Worm (Caenorhabditis elegans) whole organism, L3 larva: ENCODE results near the gene Y75B12B.10.
A peak's percentile ranks its signal among the peaks of the same experiment; 100 is the strongest.

ENCODE experiments used
- aly-2 ChIP-seq: fragments of 150-350 bp; optimal IDR thresholded peaks from 2 replicates; lab custom pipeline; 2014; ENCODE audit warnings: missing biosample characterization, missing genetic modification characterization
- ama-1 ChIP-seq: fragments of 150-350 bp; optimal IDR thresholded peaks from 2 replicates; lab custom pipeline; 2018
- ceh-16 ChIP-seq: sonication (generic microtip); optimal IDR thresholded peaks from 2 replicates; lab custom pipeline; 2017; ENCODE audit warnings: missing biosample characterization, missing genetic modification characterization
- ceh-28 ChIP-seq: fragments of 150-350 bp; optimal IDR thresholded peaks from 2 replicates; lab custom pipeline; 2014; ENCODE audit warnings: missing biosample characterization, missing genetic modification reagents, missing genetic modification characterization
- ceh-9 ChIP-seq: sonication (generic microtip); optimal IDR thresholded peaks from 2 replicates; lab custom pipeline; 2018; ENCODE audit warnings: missing biosample characterization, missing genetic modification characterization
- daf-12 ChIP-seq: fragments of 150-350 bp; optimal IDR thresholded peaks from 2 replicates; lab custom pipeline; 2014; ENCODE audit warnings: missing biosample characterization, missing genetic modification reagents, missing genetic modification characterization
- egl-27 ChIP-seq: sonication (generic microtip); optimal IDR thresholded peaks from 4 replicates; lab custom pipeline; 2017; ENCODE audit warnings: missing biosample characterization, missing genetic modification reagents, missing genetic modification characterization
- egl-5 ChIP-seq: fragments of 150-350 bp; optimal IDR thresholded peaks from 2 replicates; lab custom pipeline; 2017; ENCODE audit warnings: missing biosample characterization, missing genetic modification reagents, missing genetic modification characterization, inconsistent platforms
- elt-1 ChIP-seq: fragments of 150-350 bp; optimal IDR thresholded peaks from 2 replicates; lab custom pipeline; 2014; ENCODE audit warnings: missing biosample characterization, missing genetic modification characterization
- elt-2 ChIP-seq: sonication (generic microtip); optimal IDR thresholded peaks from 2 replicates; lab custom pipeline; 2016; ENCODE audit warnings: missing genetic modification reagents, mild to moderate bottlenecking, missing genetic modification characterization, missing compliant biosample characterization
- elt-3 ChIP-seq, 3 experiments: fragments of 150-350 bp in 1 of 3; sonication (generic microtip) in 2 of 3; optimal IDR thresholded peaks; 2 replicates in 2 of 3; 4 replicates in 1 of 3; lab custom pipeline; 2014 to 2017; ENCODE audit warnings: missing biosample characterization in 3 of 3, missing genetic modification characterization in 3 of 3
- eor-1 ChIP-seq, 2 experiments: fragments of 150-350 bp; optimal IDR thresholded peaks; 2 replicates each; lab custom pipeline; 2014 to 2018; ENCODE audit warnings: missing biosample characterization in 2 of 2, missing genetic modification characterization in 2 of 2
- fkh-2 ChIP-seq: fragments of 150-350 bp; optimal IDR thresholded peaks from 2 replicates; lab custom pipeline; 2014; ENCODE audit warnings: missing biosample characterization, missing genetic modification reagents, missing genetic modification characterization
- hmg-11 ChIP-seq: sonication (generic microtip); optimal IDR thresholded peaks from 2 replicates; lab custom pipeline; 2016; ENCODE audit warnings: missing genetic modification characterization, missing compliant biosample characterization
- jun-1 ChIP-seq: fragments of 150-350 bp; optimal IDR thresholded peaks from 2 replicates; lab custom pipeline; 2014; ENCODE audit warnings: missing biosample characterization, missing genetic modification reagents, missing genetic modification characterization
- lin-15B ChIP-seq: fragments of 150-350 bp; optimal IDR thresholded peaks from 2 replicates; lab custom pipeline; 2014; ENCODE audit warnings: missing biosample characterization, missing genetic modification characterization
- mdl-1 ChIP-seq: fragments of 150-350 bp; optimal IDR thresholded peaks from 2 replicates; lab custom pipeline; 2014; ENCODE audit warnings: missing biosample characterization, missing genetic modification characterization
- mml-1 ChIP-seq: fragments of 150-350 bp; sonication (generic microtip); optimal IDR thresholded peaks from 3 replicates; lab custom pipeline; 2014; ENCODE audit warnings: missing biosample characterization, missing genetic modification characterization
- nfya-1 ChIP-seq: sonication (generic microtip); optimal IDR thresholded peaks from 2 replicates; lab custom pipeline; 2017; ENCODE audit warnings: missing genetic modification characterization, mild to moderate bottlenecking, missing compliant biosample characterization, antibody characterized with exemption, moderate library complexity; ENCODE audit not compliant: insufficient read depth
- nhr-11 ChIP-seq: fragments of 150-350 bp; optimal IDR thresholded peaks from 2 replicates; lab custom pipeline; 2014; ENCODE audit warnings: missing biosample characterization, missing genetic modification characterization
- nhr-12 ChIP-seq: fragments of 150-350 bp; optimal IDR thresholded peaks from 2 replicates; lab custom pipeline; 2014; ENCODE audit warnings: missing biosample characterization, missing genetic modification characterization
- nhr-23 ChIP-seq: fragments of 150-350 bp; optimal IDR thresholded peaks from 2 replicates; lab custom pipeline; 2014; ENCODE audit warnings: missing biosample characterization, missing genetic modification reagents, missing genetic modification characterization
- nhr-237 ChIP-seq: fragments of 150-350 bp; optimal IDR thresholded peaks from 2 replicates; lab custom pipeline; 2014; ENCODE audit warnings: missing biosample characterization, missing genetic modification characterization
- nhr-25 ChIP-seq: sonication (generic microtip); optimal IDR thresholded peaks from 2 replicates; lab custom pipeline; 2017; ENCODE audit warnings: missing biosample characterization, missing genetic modification characterization
- nhr-28 ChIP-seq: fragments of 150-350 bp; optimal IDR thresholded peaks from 2 replicates; lab custom pipeline; 2014; ENCODE audit warnings: missing biosample characterization, missing genetic modification characterization
- nhr-67 ChIP-seq: fragments of 150-350 bp; optimal IDR thresholded peaks from 2 replicates; lab custom pipeline; 2014; ENCODE audit warnings: missing biosample characterization, missing genetic modification characterization
- nhr-76 ChIP-seq: fragments of 150-350 bp; sonication (generic microtip); optimal IDR thresholded peaks from 5 replicates; lab custom pipeline; 2014; ENCODE audit warnings: missing biosample characterization, missing genetic modification characterization
- pqm-1 ChIP-seq: fragments of 150-350 bp; optimal IDR thresholded peaks from 2 replicates; lab custom pipeline; 2017; ENCODE audit warnings: missing biosample characterization, missing genetic modification characterization, inconsistent platforms
- sea-2 ChIP-seq: fragments of 150-350 bp; sonication (generic microtip); optimal IDR thresholded peaks from 4 replicates; lab custom pipeline; 2014; ENCODE audit warnings: missing biosample characterization, missing genetic modification reagents, missing genetic modification characterization
- tbx-2 ChIP-seq: sonication (generic microtip); optimal IDR thresholded peaks from 2 replicates; lab custom pipeline; 2016; ENCODE audit warnings: mild to moderate bottlenecking, missing genetic modification characterization, missing compliant biosample characterization
- unc-39 ChIP-seq: sonication (generic microtip); optimal IDR thresholded peaks from 4 replicates; lab custom pipeline; 2017; ENCODE audit warnings: missing biosample characterization, missing genetic modification characterization
- zag-1 ChIP-seq: fragments of 150-350 bp; optimal IDR thresholded peaks from 2 replicates; lab custom pipeline; 2014; ENCODE audit warnings: missing biosample characterization, missing genetic modification characterization
- ztf-11 ChIP-seq: fragments of 150-350 bp; optimal IDR thresholded peaks from 2 replicates; lab custom pipeline; 2014; ENCODE audit warnings: missing biosample characterization, missing genetic modification characterization
- ztf-4 ChIP-seq: fragments of 150-350 bp; optimal IDR thresholded peaks from 2 replicates; lab custom pipeline; 2014; ENCODE audit warnings: missing biosample characterization, missing genetic modification characterization

Y75B12B.10 gene

DNA sequence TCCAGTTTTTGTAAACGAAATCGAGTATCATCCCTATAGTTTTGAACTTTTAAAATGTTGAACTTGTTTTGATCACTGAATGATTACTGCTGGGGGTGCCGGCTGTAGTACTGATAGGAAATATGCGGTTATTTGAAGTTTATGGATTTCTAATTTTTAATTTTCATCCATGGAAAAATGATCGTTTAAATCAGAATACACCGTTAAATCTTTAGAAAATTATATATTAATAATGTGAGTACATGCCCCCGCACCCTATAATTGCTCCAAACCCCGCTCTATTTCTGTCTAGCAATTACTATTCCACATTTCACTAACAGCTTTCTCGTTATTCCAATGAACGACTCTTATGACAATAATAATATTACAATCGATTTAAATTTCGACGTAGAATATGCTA, at the start of gene Y75B12B.10:
Y75B12B.10 (plus strand) TSS at position 301 of the 400 bp plus-strand sequence.
- TF ChIP-seq unc-39 (tag; lab: Kevin White, UChicago) (no peak), jun-1 (tag; lab: Kevin White, UChicago) (no peak), nhr-12 (tag; lab: Kevin White, UChicago) (no peak), daf-12 (tag; lab: Kevin White, UChicago) (no peak), ama-1 (lab: Kevin White, UChicago) (no peak), ztf-4 (tag; lab: Kevin White, UChicago) (no peak), nhr-67 (tag; lab: Kevin White, UChicago) (no peak), ztf-11 (tag; lab: Kevin White, UChicago) (no peak), nhr-25 (tag; lab: Kevin White, UChicago) (no peak), hmg-11 (no peak), elt-2 (tag; lab: Kevin White, UChicago) (no peak), egl-27 (no peak), mdl-1 (tag; lab: Kevin White, UChicago) (no peak), fkh-2 (tag; lab: Kevin White, UChicago) (no peak), nhr-28 (no peak), ceh-28 (tag; lab: Kevin White, UChicago) (no peak)

DNA sequence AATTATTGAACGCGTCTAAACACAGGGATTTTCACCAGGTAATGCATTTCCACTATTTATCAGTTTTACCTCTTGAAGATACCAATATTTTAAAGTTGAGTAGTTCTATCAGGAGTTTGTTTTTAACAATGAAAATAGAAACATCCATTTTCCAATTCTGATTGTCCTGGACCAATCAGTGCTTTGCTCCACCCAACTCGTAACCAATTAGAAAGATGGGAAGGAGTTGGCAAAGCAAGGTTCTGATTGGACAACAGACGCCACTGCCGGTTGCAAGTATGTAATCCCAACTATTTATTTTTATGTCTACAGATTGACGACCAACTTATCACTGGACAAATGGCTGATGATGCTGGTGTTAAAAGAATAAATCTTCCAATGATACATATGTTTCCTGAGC, 49.7 kb upstream of the Y75B12B.10 start:
- TF ChIP-seq nfya-1, result peak; percentile 58
- no peak for TF ChIP-seq aly-2 (tag; lab: Kevin White, UChicago)

DNA sequence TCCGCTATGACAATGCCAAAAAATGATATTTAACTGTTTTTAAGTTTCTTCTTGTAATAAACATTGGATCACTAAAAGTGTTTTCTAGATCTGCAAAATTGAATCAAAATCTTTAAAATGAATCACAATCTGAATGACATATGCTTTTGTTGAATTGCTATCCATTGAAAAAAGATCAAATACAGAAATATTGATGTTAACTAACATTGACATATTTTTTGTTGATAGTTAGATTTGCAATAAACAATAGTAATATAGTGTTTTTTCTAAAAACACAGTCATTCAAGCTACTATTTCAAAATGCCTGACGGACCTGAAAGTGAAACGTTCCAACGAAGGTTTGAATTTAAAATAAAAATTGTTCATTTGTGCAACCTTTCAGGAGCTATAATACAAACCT, 49.2 kb upstream of the Y75B12B.10 start, which contains the start of gene T09F5.2:
T09F5.2 (plus strand) TSS at position 301 of the 400 bp plus-strand sequence.
- no peak for TF ChIP-seq nhr-67 (tag; lab: Kevin White, UChicago)
- no peak for TF ChIP-seq nhr-12 (tag; lab: Kevin White, UChicago)
- no peak for TF ChIP-seq sea-2 (GFP tag; lab: Kevin White, UChicago)
- no peak for TF ChIP-seq eor-1 (tag; optimal IDR thresholded peaks at IDR 0.05; lab: Kevin White, UChicago)
- TF ChIP-seq elt-2 (tag; lab: Kevin White, UChicago), result no peak
- no peak for TF ChIP-seq tbx-2
- TF ChIP-seq egl-5 (tag; lab: Kevin White, UChicago), result no peak
- TF ChIP-seq ceh-16 (tag; lab: Kevin White, UChicago), result no peak
- TF ChIP-seq nhr-76 (tag; lab: Kevin White, UChicago), result no peak
- no peak for TF ChIP-seq nhr-23 (tag; lab: Kevin White, UChicago)
- no peak for TF ChIP-seq daf-12 (tag; lab: Kevin White, UChicago)

ce11 chrV:15152010-15152409, 47.9 kb upstream of the Y75B12B.10 start:
- TF ChIP-seq nfya-1 (no peak), mdl-1 (tag; lab: Kevin White, UChicago) (no peak), elt-3 (tag; optimal IDR thresholded peaks at IDR 0.05; lab: Kevin White, UChicago) (no peak), lin-15B (no peak)
- TF ChIP-seq, all 47 proteins: peak for 0

ce11 chrV:15153277-15153676, 46.6 kb upstream of the Y75B12B.10 start, which contains the start of gene srh-55:
Gene srh-55, plus strand, starts transcription at chrV:15153577.
- no peak for TF ChIP-seq sea-2 (GFP tag; lab: Kevin White, UChicago)
- no peak for TF ChIP-seq hmg-11
- TF ChIP-seq mml-1 (tag; lab: Kevin White, UChicago), result no peak
- TF ChIP-seq nhr-12 (tag; lab: Kevin White, UChicago), result no peak
- TF ChIP-seq egl-5 (tag; lab: Kevin White, UChicago), result no peak
- TF ChIP-seq ceh-9, result no peak
- TF ChIP-seq nhr-11 (tag; lab: Kevin White, UChicago), result no peak
- TF ChIP-seq tbx-2, result no peak
- TF ChIP-seq mdl-1 (tag; lab: Kevin White, UChicago), result no peak
- no peak for TF ChIP-seq zag-1 (tag; lab: Kevin White, UChicago)
- no peak for TF ChIP-seq nhr-237 (tag; lab: Kevin White, UChicago)
- TF ChIP-seq pqm-1 (tag; lab: Kevin White, UChicago), result no peak
- no peak for TF ChIP-seq jun-1 (tag; lab: Kevin White, UChicago)
- TF ChIP-seq eor-1 (tag; optimal IDR thresholded peaks at IDR 0.05; lab: Kevin White, UChicago), result no peak
- TF ChIP-seq aly-2 (tag; lab: Kevin White, UChicago), result no peak
- TF ChIP-seq elt-1 (tag; lab: Kevin White, UChicago), result no peak
- TF ChIP-seq, all 47 proteins: peak for 0
